Worm (Caenorhabditis elegans): ENCODE data around the gene hsp-4.

hsp-4 gene

DNA sequence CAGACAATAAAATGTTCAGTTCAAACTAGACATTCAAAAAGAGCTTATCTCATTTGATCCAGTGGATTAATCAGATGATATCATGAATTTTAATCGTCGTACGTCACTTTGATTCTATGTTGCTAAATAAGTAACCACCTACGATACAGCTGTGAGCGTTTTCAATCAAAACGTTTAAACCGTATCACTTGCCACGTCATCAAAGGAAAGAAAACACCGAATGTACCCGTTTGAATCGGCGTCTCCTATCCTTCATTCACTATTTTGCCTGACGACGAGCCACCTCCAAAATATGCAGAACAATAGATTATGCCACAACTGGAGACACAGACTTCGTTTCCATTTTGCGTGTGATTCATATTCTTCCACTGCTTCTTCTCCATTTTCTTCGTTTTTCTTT, 6.6 kb downstream of the hsp-4 start:
- TF ChIP-seq ama-1 (optimal IDR thresholded peaks at IDR 0.05) (peak; percentile 84), nhr-237 (tag; optimal IDR thresholded peaks at IDR 0.05) (no peak)

DNA sequence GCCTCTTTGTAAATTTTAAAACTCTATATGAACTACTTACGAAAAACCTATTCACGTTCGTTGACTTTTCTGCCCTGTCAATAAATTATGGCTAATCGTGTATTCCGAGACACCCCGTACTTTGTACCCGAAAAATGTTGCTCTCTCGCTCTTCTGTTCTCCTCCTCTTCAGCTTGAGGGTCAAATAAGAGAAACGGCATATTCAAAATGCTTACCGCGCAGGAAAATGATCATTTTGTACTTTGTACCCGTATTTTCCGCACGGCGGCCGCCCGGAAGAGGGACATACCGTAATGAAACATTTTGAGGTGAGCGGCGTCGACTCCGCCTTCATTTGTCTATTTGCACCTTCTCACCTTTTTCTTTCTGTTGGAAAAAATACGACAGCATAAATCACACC, 8.8 kb downstream of the hsp-4 start:
- TF ChIP-seq ceh-28 (tag; optimal IDR thresholded peaks at IDR 0.05) (no peak), lin-39 (tag; optimal IDR thresholded peaks at IDR 0.05) (peak; percentile 34), ama-1 (optimal IDR thresholded peaks at IDR 0.05) (peak; percentile 86), nhr-76 (tag; optimal IDR thresholded peaks at IDR 0.05) (no peak), elt-3 (tag; optimal IDR thresholded peaks at IDR 0.05) (no peak)

DNA sequence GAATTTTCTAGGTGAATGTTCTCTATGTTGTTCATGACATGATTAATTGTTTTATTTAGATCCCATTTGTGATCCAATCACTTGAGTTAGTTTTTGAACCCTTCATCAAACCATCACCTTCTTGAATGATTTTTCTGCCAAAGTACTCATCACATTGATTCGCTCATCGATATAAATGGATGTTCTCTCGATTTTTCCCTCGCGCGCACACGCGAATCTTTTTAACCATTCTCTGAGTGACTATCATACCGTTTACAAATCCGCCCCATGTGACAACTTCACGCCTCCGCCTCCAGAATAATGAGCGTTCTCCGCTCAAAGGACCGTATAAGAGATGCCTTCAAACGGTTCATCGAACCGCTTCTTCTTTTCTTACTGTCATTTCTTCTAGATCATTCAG, 9.6 kb downstream of the hsp-4 start:
- TF ChIP-seq mdl-1 (tag; optimal IDR thresholded peaks at IDR 0.05) (peak; percentile 50), lin-15B (tag; optimal IDR thresholded peaks at IDR 0.05) (no peak), nhr-12 (tag; optimal IDR thresholded peaks at IDR 0.05) (no peak), nhr-23 (tag; optimal IDR thresholded peaks at IDR 0.05) (peak; percentile 63), R02D3.7 (tag; optimal IDR thresholded peaks at IDR 0.05) (peak; percentile 0), sea-2 (GFP tag; optimal IDR thresholded peaks at IDR 0.05) (no peak), nhr-43 (tag; optimal IDR thresholded peaks at IDR 0.05; ENCODE audit: poor library complexity, severe bottlenecking) (peak; percentile 89), ama-1 (optimal IDR thresholded peaks at IDR 0.05) (peak; percentile 48)

DNA sequence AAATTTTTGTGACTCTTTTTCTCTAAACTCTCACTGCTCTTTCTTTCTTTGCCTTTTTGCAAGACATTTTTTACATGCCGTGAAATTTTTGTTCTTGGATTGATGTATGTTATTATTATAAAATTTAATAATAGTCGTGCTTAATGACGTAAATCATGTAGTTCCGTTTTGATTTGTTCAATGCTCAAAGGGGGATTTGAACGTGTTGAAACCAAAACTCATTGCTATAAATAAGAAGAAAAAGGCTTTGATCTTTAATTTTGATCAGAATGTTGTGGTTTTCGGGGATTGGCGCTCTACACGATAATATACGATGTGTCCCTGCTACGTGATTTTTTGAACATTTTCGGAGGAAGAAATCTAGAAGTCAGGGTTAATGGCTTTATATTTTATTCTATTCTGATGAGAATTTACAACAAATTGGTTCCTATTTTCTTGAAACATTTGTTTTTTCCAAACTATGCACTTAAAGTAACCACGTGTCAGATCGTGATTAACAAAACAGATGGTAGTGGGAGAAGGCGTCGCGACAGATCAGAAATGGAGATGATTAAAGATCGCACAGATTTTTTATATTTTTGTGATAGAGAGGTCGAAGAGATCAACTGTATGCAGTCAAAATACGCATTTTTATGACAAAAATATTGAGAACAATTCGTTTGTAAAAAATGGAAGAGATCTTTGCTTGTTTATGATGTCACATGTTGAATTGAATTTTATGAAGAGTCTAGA, 10.7 kb downstream of the hsp-4 start:
- TF ChIP-seq ztf-11 (tag; optimal IDR thresholded peaks at IDR 0.05) (no peak), fkh-10 (GFP tag; optimal IDR thresholded peaks at IDR 0.05) (no peak), ceh-9 (tag; optimal IDR thresholded peaks at IDR 0.05) (no peak), egl-5 (tag; optimal IDR thresholded peaks at IDR 0.05) (no peak), unc-62 (GFP tag; optimal IDR thresholded peaks at IDR 0.05) (no peak), ama-1 (optimal IDR thresholded peaks at IDR 0.05) (no peak), elt-3 (tag; optimal IDR thresholded peaks at IDR 0.05) (no peak), nhr-77 (tag; optimal IDR thresholded peaks at IDR 0.05) (no peak)

DNA sequence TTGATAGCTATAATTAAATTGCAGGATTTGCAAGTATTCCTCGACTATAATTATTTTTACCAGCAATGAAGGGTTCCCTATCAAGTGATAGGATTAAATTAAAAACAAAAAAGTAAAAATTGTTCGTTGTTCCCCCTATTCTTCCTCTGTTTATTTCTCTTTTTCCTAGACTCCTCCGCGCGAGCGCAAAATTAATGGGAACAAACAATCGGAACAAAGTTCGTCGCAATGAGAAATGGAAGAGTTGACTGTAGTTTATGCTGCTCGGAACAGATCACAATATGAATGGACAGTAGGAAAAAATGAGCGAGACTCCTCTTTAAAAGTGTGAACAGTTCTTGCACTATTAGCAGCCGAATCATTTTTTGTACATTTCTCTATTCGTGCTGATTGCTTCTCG, 11.7 kb downstream of the hsp-4 start:
- TF ChIP-seq ceh-9 (tag; optimal IDR thresholded peaks at IDR 0.05) (no peak), lsy-12 (tag; optimal IDR thresholded peaks at IDR 0.05) (no peak), nhr-11 (tag; optimal IDR thresholded peaks at IDR 0.05) (no peak), elt-3 (tag; optimal IDR thresholded peaks at IDR 0.05) (no peak), zag-1 (tag; optimal IDR thresholded peaks at IDR 0.05) (no peak), pha-4 (tag; optimal IDR thresholded peaks at IDR 0.05) (peak; percentile 73), ama-1 (optimal IDR thresholded peaks at IDR 0.05) (peak; percentile 65)

DNA sequence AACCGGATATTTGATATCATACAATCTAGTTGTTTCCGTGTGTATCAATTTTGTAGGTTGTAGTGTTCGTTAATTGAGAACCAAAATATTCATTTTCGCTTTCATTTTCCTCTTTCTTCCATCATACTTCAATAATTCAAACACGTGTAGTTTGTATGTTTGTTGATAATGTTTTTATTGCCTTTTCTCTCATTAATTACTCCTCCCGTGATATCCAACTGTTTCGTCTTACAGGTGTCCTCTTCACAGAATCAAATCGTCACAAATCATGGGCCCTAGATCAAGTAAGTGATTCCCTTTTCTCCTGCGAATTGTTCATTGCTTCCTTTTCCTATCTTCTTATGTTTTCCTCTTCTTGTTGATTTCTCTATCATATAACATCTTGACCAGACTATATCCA, 13.4 kb downstream of the hsp-4 start, which contains the start of gene nhr-21:
nhr-21 (plus strand) TSS at position 235 of the 400 bp plus-strand sequence.
- no peak for TF ChIP-seq jun-1 (tag; optimal IDR thresholded peaks at IDR 0.05)
- TF ChIP-seq lsy-12 (tag; optimal IDR thresholded peaks at IDR 0.05) = no peak
- TF ChIP-seq ama-1 (optimal IDR thresholded peaks at IDR 0.05) = peak; percentile 52
- no peak for TF ChIP-seq mdl-1 (tag; optimal IDR thresholded peaks at IDR 0.05)
- no peak for TF ChIP-seq ztf-4 (tag; optimal IDR thresholded peaks at IDR 0.05)
- no peak for TF ChIP-seq pha-4 (tag; optimal IDR thresholded peaks at IDR 0.05)
- peak; percentile 35 for TF ChIP-seq nfya-1 (tag; optimal IDR thresholded peaks at IDR 0.05; ENCODE audit: insufficient read depth)
- TF ChIP-seq nhr-77 (tag; optimal IDR thresholded peaks at IDR 0.05) = no peak
- no peak for TF ChIP-seq ceh-82 (tag; optimal IDR thresholded peaks at IDR 0.05)
- no peak for TF ChIP-seq nhr-11 (tag; optimal IDR thresholded peaks at IDR 0.05)
- TF ChIP-seq elt-2 (tag; optimal IDR thresholded peaks at IDR 0.05) = no peak
- TF ChIP-seq ceh-9 (tag; optimal IDR thresholded peaks at IDR 0.05) = no peak
- no peak for TF ChIP-seq unc-39 (tag; optimal IDR thresholded peaks at IDR 0.05)
- no peak for TF ChIP-seq eor-1 (tag; optimal IDR thresholded peaks at IDR 0.05)
- no peak for TF ChIP-seq lin-15B (tag; optimal IDR thresholded peaks at IDR 0.05)
- no peak for TF ChIP-seq daf-12 (tag; optimal IDR thresholded peaks at IDR 0.05)
- peak; percentile 50 for TF ChIP-seq nhr-23 (tag; optimal IDR thresholded peaks at IDR 0.05)
- TF ChIP-seq ceh-28 (tag; optimal IDR thresholded peaks at IDR 0.05) = peak; percentile 10
- no peak for TF ChIP-seq nhr-43 (tag; optimal IDR thresholded peaks at IDR 0.05; ENCODE audit: poor library complexity, severe bottlenecking)
- no peak for TF ChIP-seq nhr-237 (tag; optimal IDR thresholded peaks at IDR 0.05)
- no peak for TF ChIP-seq fos-1 (tag; optimal IDR thresholded peaks at IDR 0.05)
- no peak for TF ChIP-seq nhr-28 (tag; optimal IDR thresholded peaks at IDR 0.05)
- TF ChIP-seq nhr-25 (tag; optimal IDR thresholded peaks at IDR 0.05) = peak; percentile 24
- TF ChIP-seq nhr-76 (tag; optimal IDR thresholded peaks at IDR 0.05) = no peak
- peak in 1 of 3 experiments; percentile 56 for TF ChIP-seq elt-3 (tag; optimal IDR thresholded peaks at IDR 0.05)
- TF ChIP-seq hmg-11 (tag; optimal IDR thresholded peaks at IDR 0.05) = no peak
- TF ChIP-seq fkh-10 (GFP tag; optimal IDR thresholded peaks at IDR 0.05) = no peak
